Worm (Caenorhabditis elegans) whole organism, L1 larva: Measurements from ENCODE around the gene F09C12.2.

ENCODE experiments used
- C16A3.4 ChIP-seq: fragments of 150-350 bp; optimal IDR thresholded peaks from 2 replicates; lab custom pipeline; 2014; ENCODE audit warnings: missing biosample characterization, missing genetic modification characterization
- C34B4.2 ChIP-seq: sonication (generic microtip); optimal IDR thresholded peaks from 2 replicates; lab custom pipeline; 2017; ENCODE audit warnings: mild to moderate bottlenecking, missing genetic modification characterization, missing compliant biosample characterization
- F16B12.6 ChIP-seq: fragments of 150-350 bp; optimal IDR thresholded peaks from 2 replicates; lab custom pipeline; 2014; ENCODE audit warnings: missing biosample characterization, missing genetic modification characterization
- Y116A8C.19 ChIP-seq: sonication (generic microtip); optimal IDR thresholded peaks from 2 replicates; lab custom pipeline; 2016; ENCODE audit warnings: missing compliant biosample characterization, missing genetic modification characterization, borderline replicate concordance
- aha-1 ChIP-seq: fragments of 150-350 bp; optimal IDR thresholded peaks from 2 replicates; lab custom pipeline; 2014; ENCODE audit warnings: missing biosample characterization, missing genetic modification characterization
- alr-1 ChIP-seq: fragments of 200-800 bp; sonication (Bioruptor generic); optimal IDR thresholded peaks from 2 replicates; lab custom pipeline; 2018; ENCODE audit warnings: borderline replicate concordance, mild to moderate bottlenecking, missing genetic modification characterization, missing compliant biosample characterization
- aly-2 ChIP-seq: fragments of 150-350 bp; optimal IDR thresholded peaks from 2 replicates; lab custom pipeline; 2014; ENCODE audit warnings: missing biosample characterization, missing genetic modification characterization
- ama-1 ChIP-seq: fragments of 150-350 bp; optimal IDR thresholded peaks from 2 replicates; lab custom pipeline; 2014
- blmp-1 ChIP-seq: fragments of 150-350 bp; optimal IDR thresholded peaks from 2 replicates; lab custom pipeline; 2014; ENCODE audit warnings: missing biosample characterization, missing genetic modification characterization
- ceh-63 ChIP-seq: fragments of 200-800 bp; sonication (Bioruptor generic); optimal IDR thresholded peaks from 2 replicates; lab custom pipeline; 2018; ENCODE audit warnings: mild to moderate bottlenecking, missing genetic modification characterization, missing compliant biosample characterization
- ceh-8 ChIP-seq: fragments of 200-800 bp; sonication (Bioruptor generic); optimal IDR thresholded peaks from 2 replicates; lab custom pipeline; 2018; ENCODE audit warnings: mild to moderate bottlenecking, missing genetic modification characterization, moderate library complexity, missing compliant biosample characterization
- ceh-88 ChIP-seq: fragments of 200-800 bp; sonication (Bioruptor generic); IDR thresholded peaks from 2 replicates; pipeline ENCODE4 v1.3.6; 2022; ENCODE audit warnings: missing genetic modification characterization, missing compliant biosample characterization
- ces-1 ChIP-seq: fragments of 150-350 bp; optimal IDR thresholded peaks from 2 replicates; lab custom pipeline; 2014; ENCODE audit warnings: missing biosample characterization, missing genetic modification reagents, missing genetic modification characterization
- efl-1 ChIP-seq, 4 experiments: fragments of 150-350 bp; optimal IDR thresholded peaks in 3 of 4; peaks in 1 of 4; 1 replicate in 1 of 4; 2 replicates in 3 of 4; lab custom pipeline; 2014; ENCODE audit warnings: missing biosample characterization in 2 of 4, missing genetic modification characterization in 2 of 4, missing genetic modification reagents in 2 of 4
- egl-13 ChIP-seq: sonication (generic microtip); optimal IDR thresholded peaks from 2 replicates; lab custom pipeline; 2016; ENCODE audit warnings: missing genotype, missing genetic modification reagents, missing genetic modification characterization, missing compliant biosample characterization
- egl-27 ChIP-seq, 2 experiments: fragments of 150-350 bp in 1 of 2; sonication (generic microtip); optimal IDR thresholded peaks; 3 replicates each; lab custom pipeline; 2017 to 2018; ENCODE audit warnings: missing biosample characterization in 2 of 2, missing genetic modification characterization in 2 of 2, missing genetic modification reagents in 2 of 2
- elt-2 ChIP-seq: sonication (generic microtip); optimal IDR thresholded peaks from 2 replicates; lab custom pipeline; 2016; ENCODE audit warnings: missing genetic modification characterization, mild to moderate bottlenecking, inconsistent platforms, missing compliant biosample characterization, missing genetic modification reagents
- elt-3 ChIP-seq, 6 experiments: fragments of 150-350 bp in 1 of 6; sonication (generic microtip); optimal IDR thresholded peaks; 2 replicates each; lab custom pipeline; 2017 to 2018; ENCODE audit warnings: missing biosample characterization in 6 of 6, missing genetic modification characterization in 6 of 6, inconsistent platforms in 1 of 6
- fkh-4 ChIP-seq: sonication (generic microtip); optimal IDR thresholded peaks from 2 replicates; lab custom pipeline; 2016; ENCODE audit warnings: missing compliant biosample characterization, missing genetic modification characterization, borderline replicate concordance
- fkh-8 ChIP-seq: sonication (generic microtip); optimal IDR thresholded peaks from 2 replicates; lab custom pipeline; 2016; ENCODE audit warnings: mild to moderate bottlenecking, missing genetic modification characterization, missing compliant biosample characterization
- hlh-4 ChIP-seq: sonication (generic microtip); optimal IDR thresholded peaks from 2 replicates; lab custom pipeline; 2016; ENCODE audit warnings: mild to moderate bottlenecking, missing genetic modification characterization, missing compliant biosample characterization
- jun-1 ChIP-seq: fragments of 150-350 bp; optimal IDR thresholded peaks from 2 replicates; lab custom pipeline; 2014; ENCODE audit warnings: missing biosample characterization, missing genetic modification reagents, missing genetic modification characterization
- lin-13 ChIP-seq: fragments of 150-350 bp; optimal IDR thresholded peaks from 2 replicates; lab custom pipeline; 2014; ENCODE audit warnings: missing biosample characterization, missing genetic modification reagents, missing genetic modification characterization
- lin-14 ChIP-seq: fragments of 200-800 bp; sonication (Bioruptor generic); optimal IDR thresholded peaks from 2 replicates; lab custom pipeline; 2018; ENCODE audit warnings: mild to moderate bottlenecking, missing genetic modification characterization, moderate library complexity, missing compliant biosample characterization
- lin-35 ChIP-seq, 2 experiments: fragments of 150-350 bp; optimal IDR thresholded peaks; 2 replicates each; lab custom pipeline; 2014; ENCODE audit warnings: missing biosample characterization in 2 of 2, missing genetic modification characterization in 2 of 2, missing genetic modification reagents in 2 of 2
- lin-39 ChIP-seq: fragments of 150-350 bp; optimal IDR thresholded peaks from 2 replicates; lab custom pipeline; 2014; ENCODE audit warnings: missing biosample characterization, missing genetic modification reagents, missing genetic modification characterization
- lir-3 ChIP-seq: sonication (generic microtip); optimal IDR thresholded peaks from 2 replicates; lab custom pipeline; 2016; ENCODE audit warnings: mild to moderate bottlenecking, missing genetic modification characterization, moderate library complexity, missing compliant biosample characterization; ENCODE audit not compliant: poor library complexity
- lsy-2 ChIP-seq, 2 experiments: fragments of 150-350 bp; optimal IDR thresholded peaks; 2 replicates each; lab custom pipeline; 2014; ENCODE audit warnings: missing biosample characterization in 2 of 2, missing genetic modification characterization in 2 of 2
- mef-2 ChIP-seq: fragments of 150-350 bp; optimal IDR thresholded peaks from 2 replicates; lab custom pipeline; 2014; ENCODE audit warnings: missing biosample characterization, missing genetic modification characterization
- mep-1 ChIP-seq: fragments of 150-350 bp; optimal IDR thresholded peaks from 2 replicates; lab custom pipeline; 2014; ENCODE audit warnings: missing biosample characterization, missing genetic modification characterization
- nhr-11 ChIP-seq: fragments of 150-350 bp; optimal IDR thresholded peaks from 2 replicates; lab custom pipeline; 2014; ENCODE audit warnings: missing biosample characterization, missing genetic modification characterization
- nhr-19 ChIP-seq: fragments of 200-800 bp; sonication (Bioruptor generic); conservative IDR thresholded peaks from 2 replicates; pipeline ENCODE4 v1.3.6; 2022; ENCODE audit warnings: missing genetic modification characterization, missing compliant biosample characterization
- nhr-237 ChIP-seq: fragments of 150-350 bp; optimal IDR thresholded peaks from 2 replicates; lab custom pipeline; 2014; ENCODE audit warnings: missing biosample characterization, missing genetic modification characterization
- nhr-28 ChIP-seq: fragments of 150-350 bp; optimal IDR thresholded peaks from 2 replicates; lab custom pipeline; 2014; ENCODE audit warnings: missing biosample characterization, missing genetic modification characterization
- nhr-71 ChIP-seq: sonication (generic microtip); optimal IDR thresholded peaks from 2 replicates; lab custom pipeline; 2016; ENCODE audit warnings: mild to moderate bottlenecking, missing genetic modification characterization, moderate library complexity, missing compliant biosample characterization
- nhr-76 ChIP-seq: sonication (generic microtip); optimal IDR thresholded peaks from 2 replicates; lab custom pipeline; 2017; ENCODE audit warnings: missing biosample characterization, missing genetic modification characterization
- nhr-77 ChIP-seq: fragments of 150-350 bp; optimal IDR thresholded peaks from 2 replicates; lab custom pipeline; 2014; ENCODE audit warnings: missing biosample characterization, missing genetic modification characterization
- nhr-84 ChIP-seq: sonication (generic microtip); optimal IDR thresholded peaks from 2 replicates; lab custom pipeline; 2017; ENCODE audit warnings: missing biosample characterization, missing genetic modification characterization
- nhr-85 ChIP-seq: sonication (generic microtip); peaks from one replicate; lab custom pipeline; 2016; ENCODE audit warnings: missing genetic modification characterization, inconsistent platforms, missing compliant biosample characterization
- nhr-90 ChIP-seq: sonication (generic microtip); optimal IDR thresholded peaks from 2 replicates; lab custom pipeline; 2016; ENCODE audit warnings: mild to moderate bottlenecking, missing genetic modification characterization, missing compliant biosample characterization; ENCODE audit not compliant: poor library complexity
- pag-3 ChIP-seq: sonication (generic microtip); optimal IDR thresholded peaks from 2 replicates; lab custom pipeline; 2017; ENCODE audit warnings: missing genetic modification characterization, mild to moderate bottlenecking, missing compliant biosample characterization, antibody characterized with exemption, borderline replicate concordance; ENCODE audit not compliant: insufficient read depth
- rnt-1 ChIP-seq: sonication (generic microtip); optimal IDR thresholded peaks from 2 replicates; lab custom pipeline; 2016; ENCODE audit warnings: mild to moderate bottlenecking, missing genetic modification characterization, moderate library complexity, missing compliant biosample characterization
- snu-23 ChIP-seq: sonication (generic microtip); optimal IDR thresholded peaks from 2 replicates; lab custom pipeline; 2016; ENCODE audit warnings: missing genetic modification characterization, missing compliant biosample characterization
- sptf-1 ChIP-seq: fragments of 150-350 bp; optimal IDR thresholded peaks from 2 replicates; lab custom pipeline; 2014; ENCODE audit warnings: missing biosample characterization, missing genetic modification characterization
- sup-37 ChIP-seq: fragments of 200-800 bp; sonication (Bioruptor generic); optimal IDR thresholded peaks from 2 replicates; lab custom pipeline; 2018; ENCODE audit warnings: mild to moderate bottlenecking, missing genetic modification characterization, missing compliant biosample characterization
- tlp-1 ChIP-seq: fragments of 150-350 bp; optimal IDR thresholded peaks from 2 replicates; lab custom pipeline; 2014; ENCODE audit warnings: missing biosample characterization, missing genetic modification characterization
- unc-130 ChIP-seq: fragments of 150-350 bp; optimal IDR thresholded peaks from 2 replicates; lab custom pipeline; 2017; ENCODE audit warnings: missing biosample characterization, missing genetic modification characterization, inconsistent platforms
- unc-30 ChIP-seq: sonication (generic microtip); optimal IDR thresholded peaks from 2 replicates; lab custom pipeline; 2017; ENCODE audit warnings: missing biosample characterization, missing genetic modification characterization
- unc-62 ChIP-seq: fragments of 150-350 bp; optimal IDR thresholded peaks from 2 replicates; lab custom pipeline; 2014; ENCODE audit warnings: missing biosample characterization, missing genetic modification reagents, missing genetic modification characterization
- unc-98 ChIP-seq: fragments of 200-800 bp; sonication (Bioruptor generic); IDR thresholded peaks from 2 replicates; pipeline ENCODE4 v1.3.6; 2022; ENCODE audit warnings: missing genetic modification characterization, missing compliant biosample characterization
- vab-15 ChIP-seq: sonication (generic microtip); optimal IDR thresholded peaks from 2 replicates; lab custom pipeline; 2017; ENCODE audit warnings: missing genotype, mild to moderate bottlenecking, missing genetic modification characterization, missing compliant biosample characterization
- zip-4 ChIP-seq: fragments of 200-800 bp; sonication (Bioruptor generic); optimal IDR thresholded peaks from 2 replicates; lab custom pipeline; 2018; ENCODE audit warnings: mild to moderate bottlenecking, missing genetic modification characterization, moderate library complexity, missing compliant biosample characterization
- ztf-4 ChIP-seq: fragments of 150-350 bp; optimal IDR thresholded peaks from 2 replicates; lab custom pipeline; 2014; ENCODE audit warnings: missing biosample characterization, missing genetic modification characterization

F09C12.2 gene

DNA sequence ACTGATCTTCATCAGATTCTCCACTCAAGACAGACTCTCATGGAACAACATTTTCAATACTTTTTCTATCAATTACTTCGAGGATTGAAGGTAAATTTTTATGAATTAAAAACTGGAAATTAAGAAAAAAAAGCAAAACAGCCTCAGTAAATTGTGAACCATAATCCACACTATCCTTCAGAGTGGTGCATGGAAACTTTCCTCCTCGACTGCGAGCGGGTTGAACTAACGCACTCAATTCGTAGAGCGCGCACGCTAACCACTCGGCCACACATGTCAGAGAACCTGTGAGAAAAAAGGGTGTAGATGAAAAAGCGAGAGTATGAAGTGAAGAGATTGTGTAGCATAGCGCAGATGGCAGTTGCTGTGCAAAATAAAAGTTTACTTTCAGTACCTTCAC is 4.8 kb upstream of the F09C12.2 start (continued):
- peak in 3 of 6 experiments; percentile 15 to 50 (median 19) for TF ChIP-seq elt-3 (tag; optimal IDR thresholded peaks at IDR 0.05; lab: Kevin White, UChicago)
- TF ChIP-seq sup-37 (GFP tag; lab: Kevin White, UChicago) = no peak
- TF ChIP-seq elt-2 (tag; lab: Kevin White, UChicago) = peak; percentile 79
- no peak for TF ChIP-seq hlh-4 (tag; lab: Kevin White, UChicago)
- no peak for TF ChIP-seq lin-13 (GFP tag; lab: Kevin White, UChicago)
- TF ChIP-seq lir-3 (tag; lab: Kevin White, UChicago) = peak; percentile 59
- TF ChIP-seq sptf-1 = no peak
- no peak for TF ChIP-seq egl-13 (tag; lab: Kevin White, UChicago)
- no peak for TF ChIP-seq mef-2 (tag; lab: Kevin White, UChicago)
- no peak for TF ChIP-seq ceh-63
- no peak for TF ChIP-seq aha-1 (tag; lab: Kevin White, UChicago)
- TF ChIP-seq nhr-85 (tag; lab: Kevin White, UChicago) = peak; percentile 74
- peak; percentile 86 for TF ChIP-seq C16A3.4 (tag; lab: Kevin White, UChicago)
- no peak for TF ChIP-seq unc-30 (tag; lab: Kevin White, UChicago)
- no peak for TF ChIP-seq alr-1
- TF ChIP-seq unc-98 (GFP tag; lab: Robert Waterston, UW) = no peak
- TF ChIP-seq jun-1 (tag; lab: Kevin White, UChicago) = peak; percentile 38
- TF ChIP-seq fkh-8 = peak; percentile 68
- peak; percentile 68 for TF ChIP-seq nhr-77 (tag; lab: Kevin White, UChicago)
- peak; percentile 70 for TF ChIP-seq rnt-1 (tag; lab: Kevin White, UChicago)
- no peak for TF ChIP-seq Y116A8C.19
- peak; percentile 60 to 82 for TF ChIP-seq lin-35 (GFP tag; optimal IDR thresholded peaks at IDR 0.05; lab: Kevin White, UChicago)
- TF ChIP-seq blmp-1 (tag; lab: Kevin White, UChicago) = peak; percentile 29
- TF ChIP-seq egl-27 (tag; optimal IDR thresholded peaks at IDR 0.05; lab: Kevin White, UChicago) = peak in 1 of 2 experiments; percentile 31
- no peak for TF ChIP-seq pag-3
- peak; percentile 60 for TF ChIP-seq lin-14
- peak; percentile 68 for TF ChIP-seq nhr-19 (GFP tag; lab: Robert Waterston, UW)
- TF ChIP-seq nhr-237 = no peak
- TF ChIP-seq F16B12.6 (tag; lab: Kevin White, UChicago) = peak; percentile 31
- peak; percentile 34 for TF ChIP-seq vab-15
- TF ChIP-seq ceh-88 (GFP tag; lab: Robert Waterston, UW) = peak; percentile 30; the same call in 1 of the 2 replicates
- TF ChIP-seq nhr-90 (tag; lab: Kevin White, UChicago) = peak; percentile 78
- no peak for TF ChIP-seq nhr-28 (tag; lab: Kevin White, UChicago)
- peak; percentile 36 for TF ChIP-seq unc-130 (tag; lab: Kevin White, UChicago)
- peak; percentile 76 for TF ChIP-seq snu-23 (GFP tag; lab: Kevin White, UChicago)
- peak; percentile 73 for TF ChIP-seq nhr-71 (tag; lab: Kevin White, UChicago)
- TF ChIP-seq aly-2 (tag; lab: Kevin White, UChicago) = peak; percentile 78
- no peak for TF ChIP-seq nhr-76
- TF ChIP-seq C34B4.2 (tag; lab: Kevin White, UChicago) = no peak
- peak; percentile 78 for TF ChIP-seq mep-1 (tag; lab: Kevin White, UChicago)
- no peak for TF ChIP-seq zip-4 (GFP tag; lab: Kevin White, UChicago)
- TF ChIP-seq fkh-4 (tag; lab: Kevin White, UChicago) = no peak
- no peak for TF ChIP-seq ceh-8
- peak; percentile 60 for TF ChIP-seq ama-1 (lab: Kevin White, UChicago)
- no peak for TF ChIP-seq tlp-1 (tag; lab: Kevin White, UChicago)
- peak; percentile 66 to 83 for TF ChIP-seq lsy-2 (tag; optimal IDR thresholded peaks at IDR 0.05; lab: Kevin White, UChicago)
- no peak for TF ChIP-seq lin-39 (tag; lab: Kevin White, UChicago)
- TF ChIP-seq ces-1 (GFP tag; lab: Kevin White, UChicago) = no peak
- TF ChIP-seq ztf-4 = no peak
- TF ChIP-seq efl-1 (optimal IDR thresholded peaks at IDR 0.05; lab: Kevin White, UChicago) = peak; percentile 67 to 75
- peak; percentile 55 to 95 for TF ChIP-seq efl-1 (GFP tag; optimal IDR thresholded peaks at IDR 0.05 in 1 of 2; lab: Kevin White, UChicago)
- no peak for TF ChIP-seq nhr-11 (tag; lab: Kevin White, UChicago)
- TF ChIP-seq unc-62 = no peak
- TF ChIP-seq nhr-84 = no peak
